Worm (Caenorhabditis elegans): ENCODE measurements around the gene C28D4.5.

Gene C28D4.5

ce11 chrIV:9735750-9736149 lies 10.9 kb downstream of the C28D4.5 start (continued):
- TF ChIP-seq fkh-8 (tag; optimal IDR thresholded peaks at IDR 0.05): no peak
- peak; percentile 27 to 35 for TF ChIP-seq lsy-2 (tag; optimal IDR thresholded peaks at IDR 0.05)
- peak; percentile 30 for TF ChIP-seq snu-23 (GFP tag; optimal IDR thresholded peaks at IDR 0.05)

- TF ChIP-seq nhr-12 (tag; optimal IDR thresholded peaks at IDR 0.05): no peak
- no peak for TF ChIP-seq snu-23 (GFP tag; optimal IDR thresholded peaks at IDR 0.05)
- TF ChIP-seq ztf-4 (tag; optimal IDR thresholded peaks at IDR 0.05): no peak
- TF ChIP-seq ces-1 (GFP tag; optimal IDR thresholded peaks at IDR 0.05): no peak
- no peak for TF ChIP-seq pag-3 (tag; optimal IDR thresholded peaks at IDR 0.05; ENCODE audit: borderline replicate concordance, insufficient read depth)
- TF ChIP-seq Y116A8C.19 (tag; optimal IDR thresholded peaks at IDR 0.05; ENCODE audit: borderline replicate concordance): no peak
- peak in 1 of 2 experiments; percentile 17 for TF ChIP-seq efl-1 (optimal IDR thresholded peaks at IDR 0.05)
- no peak for TF ChIP-seq efl-1 (GFP tag; optimal IDR thresholded peaks at IDR 0.05 in 1 of 2)
- TF ChIP-seq nhr-20 (tag; optimal IDR thresholded peaks at IDR 0.05): no peak
- TF ChIP-seq unc-62 (GFP tag; optimal IDR thresholded peaks at IDR 0.05): no peak
- no peak for TF ChIP-seq nhr-47 (tag; optimal IDR thresholded peaks at IDR 0.05)
- TF ChIP-seq lsy-2 (tag; optimal IDR thresholded peaks at IDR 0.05): peak in 1 of 2 experiments; percentile 14
- no peak for TF ChIP-seq ztf-11 (tag; optimal IDR thresholded peaks at IDR 0.05)
- no peak for TF ChIP-seq elt-2 (tag; optimal IDR thresholded peaks at IDR 0.05)
- TF ChIP-seq hlh-4 (tag; optimal IDR thresholded peaks at IDR 0.05): no peak
- TF ChIP-seq fkh-8 (tag; optimal IDR thresholded peaks at IDR 0.05): no peak
- no peak for TF ChIP-seq isw-1 (GFP tag; IDR thresholded peaks at IDR 0.05)
- TF ChIP-seq fos-1 (tag; optimal IDR thresholded peaks at IDR 0.05): no peak
- TF ChIP-seq fkh-10 (GFP tag; optimal IDR thresholded peaks at IDR 0.05): no peak
- no peak for TF ChIP-seq mab-9 (GFP tag; IDR thresholded peaks at IDR 0.05)
- no peak for TF ChIP-seq egl-27 (tag; optimal IDR thresholded peaks at IDR 0.05)
- no peak for TF ChIP-seq unc-130 (tag; optimal IDR thresholded peaks at IDR 0.05)
- TF ChIP-seq mep-1 (tag; optimal IDR thresholded peaks at IDR 0.05): peak; percentile 1
- no peak for TF ChIP-seq hpl-2 (GFP tag; optimal IDR thresholded peaks at IDR 0.05)
- TF ChIP-seq ceh-8 (GFP tag; optimal IDR thresholded peaks at IDR 0.05): no peak
- no peak for TF ChIP-seq ets-5 (GFP tag; IDR thresholded peaks at IDR 0.05)
- TF ChIP-seq ama-1 (optimal IDR thresholded peaks at IDR 0.05): no peak
- peak; percentile 10 for TF ChIP-seq rnt-1 (tag; optimal IDR thresholded peaks at IDR 0.05)
- TF ChIP-seq ceh-90 (tag; optimal IDR thresholded peaks at IDR 0.05): no peak
- TF ChIP-seq nhr-71 (tag; optimal IDR thresholded peaks at IDR 0.05): peak; percentile 1
- TF ChIP-seq nhr-76 (tag; optimal IDR thresholded peaks at IDR 0.05): no peak
- no peak for TF ChIP-seq nhr-11 (tag; optimal IDR thresholded peaks at IDR 0.05)
- TF ChIP-seq lin-14 (GFP tag; optimal IDR thresholded peaks at IDR 0.05): peak; percentile 50
- no peak for TF ChIP-seq ceh-82 (tag; optimal IDR thresholded peaks at IDR 0.05)
- TF ChIP-seq alr-1 (tag; optimal IDR thresholded peaks at IDR 0.05; ENCODE audit: borderline replicate concordance): no peak
- no peak for TF ChIP-seq lin-35 (GFP tag; optimal IDR thresholded peaks at IDR 0.05)
- TF ChIP-seq unc-98 (GFP tag; IDR thresholded peaks at IDR 0.05): no peak
These were observed 11.8 kb downstream of the C28D4.5 start for ce11 chrIV:9734861-9735260.

ce11 chrIV:9733904-9734303 lies 12.8 kb downstream of the C28D4.5 start:
- no peak for TF ChIP-seq tbx-2 (tag; optimal IDR thresholded peaks at IDR 0.05)
- no peak for TF ChIP-seq mdl-1 (tag; optimal IDR thresholded peaks at IDR 0.05)
- TF ChIP-seq hlh-17 (GFP tag; optimal IDR thresholded peaks at IDR 0.05; ENCODE audit: borderline replicate concordance): no peak
- TF ChIP-seq vab-15 (tag; optimal IDR thresholded peaks at IDR 0.05): no peak
- no peak for TF ChIP-seq zip-4 (GFP tag; optimal IDR thresholded peaks at IDR 0.05)
- no peak for TF ChIP-seq skn-1 (tag; optimal IDR thresholded peaks at IDR 0.05)
- no peak for TF ChIP-seq lir-3 (tag; optimal IDR thresholded peaks at IDR 0.05; ENCODE audit: poor library complexity)
- TF ChIP-seq fkh-10 (GFP tag; optimal IDR thresholded peaks at IDR 0.05): no peak
- TF ChIP-seq efl-3 (GFP tag; optimal IDR thresholded peaks at IDR 0.05): no peak
- TF ChIP-seq nhr-12 (tag; optimal IDR thresholded peaks at IDR 0.05): no peak
- TF ChIP-seq unc-98 (GFP tag; IDR thresholded peaks at IDR 0.05): no peak
- no peak for TF ChIP-seq tlp-1 (tag; optimal IDR thresholded peaks at IDR 0.05)

Measured in whole organism, L1 larva.